Worm (Caenorhabditis elegans) whole organism, young adult: ENCODE results near the gene F49C12.11.
A peak's percentile ranks its signal among the peaks of the same experiment; 100 is the strongest.

Experiments used
- B0019.2 ChIP-seq: fragments of 200-800 bp; sonication (Bioruptor generic); conservative IDR thresholded peaks from 2 replicates; pipeline ENCODE4 v1.3.6; 2022; ENCODE audit warnings: missing genetic modification reagents, missing genetic modification characterization, missing compliant biosample characterization
- B0261.1 ChIP-seq: sonication (generic microtip); optimal IDR thresholded peaks from 2 replicates; lab custom pipeline; 2016; ENCODE audit warnings: mild to moderate bottlenecking, missing genetic modification characterization, moderate library complexity, missing compliant biosample characterization
- B0336.3 ChIP-seq: fragments of 200-800 bp; sonication (Bioruptor generic); IDR thresholded peaks from 2 replicates; pipeline ENCODE4 v1.3.6; 2022; ENCODE audit warnings: missing genetic modification characterization, missing compliant biosample characterization
- C06A6.2 ChIP-seq: fragments of 200-800 bp; sonication (Bioruptor generic); conservative IDR thresholded peaks from 2 replicates; pipeline ENCODE4 v1.3.6; 2022; ENCODE audit warnings: missing genetic modification characterization, missing compliant biosample characterization
- F23B12.7 ChIP-seq: sonication (generic microtip); optimal IDR thresholded peaks from 2 replicates; lab custom pipeline; 2017; ENCODE audit warnings: missing genetic modification characterization, mild to moderate bottlenecking, missing compliant biosample characterization, antibody characterized with exemption, moderate library complexity; ENCODE audit not compliant: insufficient read depth
- F33H1.4 ChIP-seq: fragments of 200-800 bp; sonication (Bioruptor generic); IDR thresholded peaks from 2 replicates; pipeline ENCODE4 v1.3.6; 2022; ENCODE audit warnings: missing genetic modification reagents, missing genetic modification characterization, missing compliant biosample characterization
- F49E8.2 ChIP-seq: sonication (generic microtip); optimal IDR thresholded peaks from 3 replicates; lab custom pipeline; 2017; ENCODE audit warnings: missing genetic modification characterization, mild to moderate bottlenecking, missing compliant biosample characterization, antibody characterized with exemption, moderate library complexity; ENCODE audit not compliant: insufficient read depth
- F52B5.7 ChIP-seq: sonication (generic microtip); optimal IDR thresholded peaks from 2 replicates; lab custom pipeline; 2016; ENCODE audit warnings: mild to moderate bottlenecking, missing genetic modification characterization, missing compliant biosample characterization
- F57A8.1 ChIP-seq: fragments of 200-800 bp; sonication (Bioruptor generic); optimal IDR thresholded peaks from 2 replicates; lab custom pipeline; 2018; ENCODE audit warnings: mild to moderate bottlenecking, missing genetic modification characterization, moderate library complexity, missing compliant biosample characterization
- F57C9.4 ChIP-seq: sonication (generic microtip); optimal IDR thresholded peaks from 2 replicates; lab custom pipeline; 2017; ENCODE audit warnings: mild to moderate bottlenecking, missing genetic modification characterization, missing compliant biosample characterization
- T26A5.8 ChIP-seq: sonication (generic microtip); optimal IDR thresholded peaks from 2 replicates; lab custom pipeline; 2016; ENCODE audit warnings: missing genetic modification characterization, missing compliant biosample characterization
- Y56A3A.18 ChIP-seq: fragments of 200-800 bp; sonication (Bioruptor generic); IDR thresholded peaks from 2 replicates; pipeline ENCODE4 v1.3.6; 2022; ENCODE audit warnings: missing genetic modification reagents, missing genetic modification characterization, missing compliant biosample characterization
- Y67H2A.10 ChIP-seq: fragments of 200-800 bp; sonication (Bioruptor generic); conservative IDR thresholded peaks from 2 replicates; pipeline ENCODE4 v1.3.6; 2022; ENCODE audit warnings: missing genetic modification reagents, missing genetic modification characterization, missing compliant biosample characterization
- Y79H2A.3 ChIP-seq: fragments of 200-800 bp; sonication (Bioruptor generic); conservative IDR thresholded peaks from 2 replicates; pipeline ENCODE4 v1.3.6; 2022; ENCODE audit warnings: missing genetic modification reagents, missing genetic modification characterization, missing compliant biosample characterization
- aptf-3 ChIP-seq: fragments of 200-800 bp; sonication (Bioruptor generic); IDR thresholded peaks from 2 replicates; pipeline ENCODE4 v1.3.6; 2022; ENCODE audit warnings: missing genetic modification characterization, missing compliant biosample characterization
- attf-3 ChIP-seq: fragments of 200-800 bp; sonication (Bioruptor generic); conservative IDR thresholded peaks from 2 replicates; pipeline ENCODE4 v1.3.6; 2022; ENCODE audit warnings: missing genetic modification reagents, missing genetic modification characterization, missing compliant biosample characterization
- attf-5 ChIP-seq: fragments of 200-800 bp; sonication (Bioruptor generic); optimal IDR thresholded peaks from 2 replicates; lab custom pipeline; 2018; ENCODE audit warnings: mild to moderate bottlenecking, missing genetic modification characterization, missing compliant biosample characterization
- bed-2 ChIP-seq: fragments of 200-800 bp; sonication (Bioruptor generic); IDR thresholded peaks from 2 replicates; pipeline ENCODE4 v1.3.6; 2022; ENCODE audit warnings: missing genetic modification reagents, missing genetic modification characterization, missing compliant biosample characterization
- ceh-27 ChIP-seq: fragments of 200-800 bp; sonication (Bioruptor generic); optimal IDR thresholded peaks from 2 replicates; lab custom pipeline; 2018; ENCODE audit warnings: mild to moderate bottlenecking, missing genetic modification characterization, moderate library complexity, missing compliant biosample characterization
- ceh-58 ChIP-seq: fragments of 200-800 bp; sonication (Bioruptor generic); IDR thresholded peaks from 2 replicates; pipeline ENCODE4 v1.3.6; 2022; ENCODE audit warnings: missing genetic modification characterization, missing compliant biosample characterization
- ceh-79 ChIP-seq: sonication (generic microtip); optimal IDR thresholded peaks from 2 replicates; lab custom pipeline; 2017; ENCODE audit warnings: mild to moderate bottlenecking, missing genetic modification characterization, missing compliant biosample characterization
- chd-7 ChIP-seq: sonication (generic microtip); optimal IDR thresholded peaks from 2 replicates; lab custom pipeline; 2016; ENCODE audit warnings: mild to moderate bottlenecking, missing genetic modification characterization, moderate library complexity, missing compliant biosample characterization
- die-1 ChIP-seq: sonication (generic microtip); optimal IDR thresholded peaks from 2 replicates; lab custom pipeline; 2016; ENCODE audit warnings: missing genotype, mild to moderate bottlenecking, missing genetic modification characterization, missing compliant biosample characterization
- dpff-1 ChIP-seq: sonication (generic microtip); optimal IDR thresholded peaks from 2 replicates; lab custom pipeline; 2017; ENCODE audit warnings: mild to moderate bottlenecking, missing genetic modification characterization, missing compliant biosample characterization
- fkh-3 ChIP-seq: sonication (generic microtip); optimal IDR thresholded peaks from 2 replicates; lab custom pipeline; 2016; ENCODE audit warnings: mild to moderate bottlenecking, missing genetic modification characterization, missing compliant biosample characterization
- hlh-12 ChIP-seq: sonication (generic microtip); optimal IDR thresholded peaks from 2 replicates; lab custom pipeline; 2016; ENCODE audit warnings: missing genetic modification characterization, missing compliant biosample characterization
- hmg-1.2 ChIP-seq: fragments of 200-800 bp; sonication (Bioruptor generic); IDR thresholded peaks from 2 replicates; pipeline ENCODE4 v1.3.6; 2022; ENCODE audit warnings: missing genetic modification reagents, missing genetic modification characterization, missing compliant biosample characterization
- hsf-1 ChIP-seq: fragments of 200-800 bp; sonication (Bioruptor generic); IDR thresholded peaks from 2 replicates; pipeline ENCODE4 v1.3.6; 2022; ENCODE audit warnings: missing genetic modification reagents, missing genetic modification characterization, missing compliant biosample characterization
- let-607 ChIP-seq, 2 experiments: fragments of 200-800 bp in 1 of 2; sonication (Bioruptor generic) in 1 of 2; sonication (generic microtip) in 1 of 2; optimal IDR thresholded peaks; 2 replicates each; lab custom pipeline; 2016 to 2018; ENCODE audit warnings: mild to moderate bottlenecking in 2 of 2, missing compliant biosample characterization in 2 of 2, missing genetic modification characterization in 2 of 2, moderate library complexity in 2 of 2, missing genotype in 1 of 2
- lin-26 ChIP-seq: fragments of 200-800 bp; sonication (Bioruptor generic); IDR thresholded peaks from 2 replicates; pipeline ENCODE4 v1.3.6; 2022; ENCODE audit warnings: missing genetic modification reagents, missing genetic modification characterization, missing compliant biosample characterization
- lin-40 ChIP-seq: sonication (generic microtip); optimal IDR thresholded peaks from 2 replicates; lab custom pipeline; 2016; ENCODE audit warnings: missing genetic modification characterization, mild to moderate bottlenecking, missing compliant biosample characterization, missing genotype, missing genetic modification reagents
- lsl-1 ChIP-seq: fragments of 200-800 bp; sonication (Bioruptor generic); optimal IDR thresholded peaks from 2 replicates; lab custom pipeline; 2018; ENCODE audit warnings: mild to moderate bottlenecking, missing genetic modification characterization, moderate library complexity, missing compliant biosample characterization
- madf-6 ChIP-seq: fragments of 200-800 bp; sonication (Bioruptor generic); IDR thresholded peaks from 2 replicates; pipeline ENCODE4 v1.3.6; 2022; ENCODE audit warnings: missing genetic modification reagents, missing genetic modification characterization, missing compliant biosample characterization
- rec-8 ChIP-seq, 2 experiments: sonication (generic microtip); optimal IDR thresholded peaks; 2 replicates each; lab custom pipeline; 2016; ENCODE audit warnings: mild to moderate bottlenecking in 2 of 2, missing genetic modification characterization in 2 of 2, missing genetic modification reagents in 2 of 2, missing genotype in 2 of 2, missing biosample characterization in 1 of 2, missing compliant biosample characterization in 1 of 2, moderate library complexity in 1 of 2
- snpc-1.1 ChIP-seq: sonication (generic microtip); optimal IDR thresholded peaks from 2 replicates; lab custom pipeline; 2017; ENCODE audit warnings: missing genetic modification characterization, mild to moderate bottlenecking, missing compliant biosample characterization, antibody characterized with exemption, moderate library complexity, missing genotype, missing genetic modification reagents; ENCODE audit not compliant: insufficient read depth
- snpc-3.4 ChIP-seq: sonication (generic microtip); optimal IDR thresholded peaks from 2 replicates; lab custom pipeline; 2017; ENCODE audit warnings: missing genetic modification characterization, mild to moderate bottlenecking, missing compliant biosample characterization, antibody characterized with exemption, moderate library complexity, missing genotype, missing genetic modification reagents
- snpc-4 ChIP-seq, 5 experiments: fragments of 150-350 bp in 1 of 5; sonication (generic microtip) in 4 of 5; optimal IDR thresholded peaks; 2 replicates each; lab custom pipeline; 2014 to 2018; ENCODE audit warnings: missing genetic modification characterization in 5 of 5, missing biosample characterization in 3 of 5, antibody characterized with exemption in 2 of 5, mild to moderate bottlenecking in 2 of 5, missing compliant biosample characterization in 2 of 5, missing genotype in 2 of 5, moderate library complexity in 2 of 5, missing genetic modification reagents in 1 of 5
- somi-1 ChIP-seq: fragments of 200-800 bp; sonication (Bioruptor generic); optimal IDR thresholded peaks from 2 replicates; lab custom pipeline; 2018; ENCODE audit warnings: mild to moderate bottlenecking, missing genetic modification characterization, missing compliant biosample characterization
- unc-130 ChIP-seq: sonication (generic microtip); optimal IDR thresholded peaks from 2 replicates; lab custom pipeline; 2016; ENCODE audit warnings: missing genetic modification reagents, missing genetic modification characterization, missing compliant biosample characterization
- ztf-22 ChIP-seq: fragments of 200-800 bp; sonication (Bioruptor generic); optimal IDR thresholded peaks from 2 replicates; lab custom pipeline; 2018; ENCODE audit warnings: mild to moderate bottlenecking, missing genetic modification characterization, moderate library complexity, missing compliant biosample characterization
- ztf-3 ChIP-seq: fragments of 200-800 bp; sonication (Bioruptor generic); optimal IDR thresholded peaks from 2 replicates; lab custom pipeline; 2018; ENCODE audit warnings: mild to moderate bottlenecking, missing genetic modification characterization, missing compliant biosample characterization
- ztf-6 ChIP-seq: fragments of 200-800 bp; sonication (Bioruptor generic); IDR thresholded peaks from 2 replicates; pipeline ENCODE4 v1.3.6; 2022; ENCODE audit warnings: missing genetic modification reagents, missing genetic modification characterization, missing compliant biosample characterization

Gene F49C12.11

ce11 chrIV:9353728-9354127, 34.5 kb downstream of the F49C12.11 start:
- TF ChIP-seq F57C9.4 (tag; lab: Kevin White, UChicago) (no peak), F49E8.2 (tag; lab: Kevin White, UChicago) (no peak), C06A6.2 (no peak), bed-2 (GFP tag; lab: Robert Waterston, UW) (no peak), aptf-3 (no peak), snpc-4 (GFP tag; optimal IDR thresholded peaks at IDR 0.05; lab: Kevin White, UChicago) (no peak), snpc-4 (tag; optimal IDR thresholded peaks at IDR 0.05; lab: Kevin White, UChicago) (no peak), B0019.2 (no peak), die-1 (tag; lab: Kevin White, UChicago) (no peak), attf-3 (GFP tag; lab: Robert Waterston, UW) (no peak), snpc-1.1 (tag; lab: Kevin White, UChicago) (no peak), ztf-22 (GFP tag; lab: Kevin White, UChicago) (no peak), lin-40 (tag; lab: Kevin White, UChicago) (no peak), attf-5 (GFP tag; lab: Kevin White, UChicago) (no peak), hmg-1.2 (GFP tag; lab: Robert Waterston, UW) (no peak)

DNA sequence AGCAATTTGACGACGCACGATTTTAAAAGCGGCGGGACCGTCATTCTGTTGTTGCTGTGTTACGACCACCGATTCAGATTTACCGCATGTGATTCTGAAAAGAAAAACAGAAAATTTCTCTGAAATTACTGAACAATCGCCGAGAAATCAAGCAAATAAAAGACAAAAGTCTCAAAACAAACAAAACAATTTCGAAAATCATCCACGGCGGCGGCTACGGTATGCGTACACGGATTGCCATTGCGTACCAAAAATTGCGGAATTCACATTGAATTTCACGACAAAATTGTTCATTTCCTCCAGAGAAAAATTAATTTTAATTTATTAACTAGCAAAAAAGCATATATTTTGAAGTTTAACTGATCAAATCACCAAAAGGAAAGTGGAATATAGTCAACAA, 47.2 kb downstream of the F49C12.11 start, which contains the start of gene pezo-1:
pezo-1 (minus strand) TSS at position 101 of the 400 bp plus-strand sequence.
- no peak for TF ChIP-seq F57A8.1
- peak; percentile 28 for TF ChIP-seq lsl-1 (GFP tag; lab: Kevin White, UChicago)
- TF ChIP-seq madf-6 (GFP tag; lab: Robert Waterston, UW), result no peak
- 0 out of 2 replicates have a peak, but pooled peaks have one; percentile 25 for TF ChIP-seq hsf-1 (GFP tag; lab: Robert Waterston, UW)
- TF ChIP-seq snpc-3.4 (tag; lab: Kevin White, UChicago), result peak; percentile 11
- TF ChIP-seq B0261.1 (tag; lab: Kevin White, UChicago), result no peak

ce11 chrIV:9367852-9368627, 48.9 kb downstream of the F49C12.11 start:
- TF ChIP-seq F33H1.4 (peak; percentile 90), Y56A3A.18 (GFP tag; lab: Robert Waterston, UW) (no peak), ceh-27 (GFP tag; lab: Kevin White, UChicago) (peak; percentile 24), T26A5.8 (no peak), dpff-1 (tag; lab: Kevin White, UChicago) (no peak), ztf-3 (GFP tag; lab: Kevin White, UChicago) (no peak), F57C9.4 (tag; lab: Kevin White, UChicago) (no peak), ceh-79 (tag; lab: Kevin White, UChicago) (no peak), Y79H2A.3 (GFP tag; lab: Robert Waterston, UW) (no peak), hmg-1.2 (GFP tag; lab: Robert Waterston, UW) (peak; percentile 35; the same call in 1 of the 2 replicates), Y67H2A.10 (GFP tag; lab: Robert Waterston, UW) (no peak), ztf-22 (GFP tag; lab: Kevin White, UChicago) (no peak), hlh-12 (tag; lab: Kevin White, UChicago) (no peak), F23B12.7 (tag; lab: Kevin White, UChicago) (no peak), somi-1 (no peak), die-1 (tag; lab: Kevin White, UChicago) (no peak), fkh-3 (tag; lab: Kevin White, UChicago) (no peak), snpc-1.1 (tag; lab: Kevin White, UChicago) (peak; percentile 37), unc-130 (GFP tag; lab: Kevin White, UChicago) (no peak), B0336.3 (no peak), let-607 (tag; optimal IDR thresholded peaks at IDR 0.05; lab: Kevin White, UChicago) (no peak), ztf-6 (GFP tag; lab: Robert Waterston, UW) (no peak), rec-8 (tag; optimal IDR thresholded peaks at IDR 0.05; lab: Kevin White, UChicago) (no peak), chd-7 (no peak), ceh-58 (GFP tag; lab: Robert Waterston, UW) (no peak), lin-26 (GFP tag; lab: Robert Waterston, UW) (no peak), F49E8.2 (tag; lab: Kevin White, UChicago) (peak; percentile 42), F52B5.7 (tag; lab: Kevin White, UChicago) (no peak)
